Fruit fly (Drosophila melanogaster): ENCODE data around the gene Ugt307A1.
A peak's percentile ranks its signal among the peaks of the same experiment; 100 is the strongest.

Ugt307A1 gene

dm6 chr2L:7032517-7032951, 35.2 kb upstream of the Ugt307A1 start, which contains the start of the genes Rab30 and Caper (continued):
- TF ChIP-seq eyg (GFP tag; optimal IDR thresholded peaks at IDR 0.05), result peak; percentile 16
- peak; percentile 60 for TF ChIP-seq Hsf (GFP tag; optimal IDR thresholded peaks at IDR 0.05)
- no peak for TF ChIP-seq CG2199 (GFP tag; IDR thresholded peaks at IDR 0.05)
- TF ChIP-seq CG17361 (GFP tag; IDR thresholded peaks at IDR 0.05), result peak; percentile 49; the same call in 1 of the 3 replicates
- TF ChIP-seq CG1024 (GFP tag; IDR thresholded peaks at IDR 0.05), result peak; percentile 24; the same call in 1 of the 2 replicates
- peak; percentile 77 for TF ChIP-seq grau (tag; optimal IDR thresholded peaks at IDR 0.05)
- peak; percentile 40; the same call in 1 of the 2 replicates for TF ChIP-seq Ada2b (GFP tag; IDR thresholded peaks at IDR 0.05)
- peak; percentile 39 for TF ChIP-seq CG10543 (GFP tag; optimal IDR thresholded peaks at IDR 0.05)
- TF ChIP-seq CG17186 (GFP tag; optimal IDR thresholded peaks at IDR 0.05), result no peak
- peak; percentile 99 for TF ChIP-seq CG6791 (GFP tag; IDR thresholded peaks at IDR 0.05; ENCODE audit: partially characterized antibody)
- TF ChIP-seq luna (GFP tag; optimal IDR thresholded peaks at IDR 0.05), result no peak
- TF ChIP-seq CG2116 (GFP tag; optimal IDR thresholded peaks at IDR 0.05), result peak; percentile 99
- no peak for TF ChIP-seq CG8359 (GFP tag; optimal IDR thresholded peaks at IDR 0.05; ENCODE audit: borderline replicate concordance)
- TF ChIP-seq hb (GFP tag; IDR thresholded peaks at IDR 0.05; ENCODE audit: partially characterized antibody), result peak; percentile 97
- TF ChIP-seq Drgx (GFP tag; IDR thresholded peaks at IDR 0.05), result no peak
- no peak for TF ChIP-seq Tbp (GFP tag; optimal IDR thresholded peaks at IDR 0.05)
- no peak for TF ChIP-seq CG3407 (GFP tag; optimal IDR thresholded peaks at IDR 0.05)
- peak; percentile 59 for TF ChIP-seq CG11398 (GFP tag; optimal IDR thresholded peaks at IDR 0.05)
- TF ChIP-seq zf30C (GFP tag; optimal IDR thresholded peaks at IDR 0.05), result no peak
- TF ChIP-seq CG4404 (GFP tag; IDR thresholded peaks at IDR 0.05), result no peak
- TF ChIP-seq otp (GFP tag; IDR thresholded peaks at IDR 0.05), result peak; percentile 37; the same call in 1 of the 3 replicates
- no peak for TF ChIP-seq run (tag; optimal IDR thresholded peaks at IDR 0.05)
- no peak for TF ChIP-seq CG10366 (GFP tag; IDR thresholded peaks at IDR 0.05)
- TF ChIP-seq dpn (GFP tag; optimal IDR thresholded peaks at IDR 0.05), result peak; percentile 72 to 75
- peak; percentile 97 for TF ChIP-seq nerfin-2 (GFP tag; IDR thresholded peaks at IDR 0.05; ENCODE audit: partially characterized antibody)
- TF ChIP-seq hkb (optimal IDR thresholded peaks at IDR 0.05), result no peak
- no peak; the same call in 1 of the 2 replicates for TF ChIP-seq hkb (GFP tag; IDR thresholded peaks at IDR 0.05)
- 0 out of 2 replicates have a peak, but pooled peaks have one; percentile 18 for TF ChIP-seq Atf6 (GFP tag; IDR thresholded peaks at IDR 0.05)
- peak; percentile 43 for TF ChIP-seq az2 (GFP tag; optimal IDR thresholded peaks at IDR 0.05)
- no peak for TF ChIP-seq gsb-n (tag; optimal IDR thresholded peaks at IDR 0.05)
- TF ChIP-seq Ravus (GFP tag; IDR thresholded peaks at IDR 0.05), result no peak
- peak; percentile 76 for TF ChIP-seq trem (tag; optimal IDR thresholded peaks at IDR 0.05)
- TF ChIP-seq CkIIα-i1 (GFP tag; IDR thresholded peaks at IDR 0.05), result no peak
- TF ChIP-seq ase (GFP tag; IDR thresholded peaks at IDR 0.05), result no peak
- TF ChIP-seq ems (GFP tag; optimal IDR thresholded peaks at IDR 0.05), result peak; percentile 54
- no peak for TF ChIP-seq CG32772 (GFP tag; IDR thresholded peaks at IDR 0.05)
- TF ChIP-seq sima (GFP tag; optimal IDR thresholded peaks at IDR 0.05), result no peak
- TF ChIP-seq CG5953 (GFP tag; IDR thresholded peaks at IDR 0.05), result no peak
- TF ChIP-seq CG18476 (GFP tag; optimal IDR thresholded peaks at IDR 0.05), result no peak
- TF ChIP-seq CG14710 (tag; optimal IDR thresholded peaks at IDR 0.05), result peak; percentile 69
- peak; percentile 90 for TF ChIP-seq dm (GFP tag; optimal IDR thresholded peaks at IDR 0.05)
- TF ChIP-seq salm (tag; optimal IDR thresholded peaks at IDR 0.05), result peak; percentile 19
- TF ChIP-seq al (GFP tag; IDR thresholded peaks at IDR 0.05), result peak; percentile 52
- no peak for TF ChIP-seq CG10462 (GFP tag; optimal IDR thresholded peaks at IDR 0.05)
- TF ChIP-seq zfh2 (GFP tag; optimal IDR thresholded peaks at IDR 0.05), result peak; percentile 77
- TF ChIP-seq CTCF (GFP tag; optimal IDR thresholded peaks at IDR 0.05), result peak; percentile 42
- peak; percentile 74 for TF ChIP-seq vfl (GFP tag; optimal IDR thresholded peaks at IDR 0.05)
- TF ChIP-seq CG8388 (GFP tag; optimal IDR thresholded peaks at IDR 0.05), result no peak
- TF ChIP-seq CG4360 (GFP tag; IDR thresholded peaks at IDR 0.05), result peak; percentile 9; the same call in 1 of the 2 replicates
- no peak for TF ChIP-seq CG12071 (GFP tag; optimal IDR thresholded peaks at IDR 0.05)
- peak; percentile 98 for TF ChIP-seq nerfin-1 (tag; optimal IDR thresholded peaks at IDR 0.05)
- TF ChIP-seq Bteb2 (GFP tag; optimal IDR thresholded peaks at IDR 0.05), result peak; percentile 21
- no peak for TF ChIP-seq CG11560 (tag; IDR thresholded peaks at IDR 0.05)
